Worm (Caenorhabditis elegans): ENCODE measurements around the gene seld-1.

DNA sequence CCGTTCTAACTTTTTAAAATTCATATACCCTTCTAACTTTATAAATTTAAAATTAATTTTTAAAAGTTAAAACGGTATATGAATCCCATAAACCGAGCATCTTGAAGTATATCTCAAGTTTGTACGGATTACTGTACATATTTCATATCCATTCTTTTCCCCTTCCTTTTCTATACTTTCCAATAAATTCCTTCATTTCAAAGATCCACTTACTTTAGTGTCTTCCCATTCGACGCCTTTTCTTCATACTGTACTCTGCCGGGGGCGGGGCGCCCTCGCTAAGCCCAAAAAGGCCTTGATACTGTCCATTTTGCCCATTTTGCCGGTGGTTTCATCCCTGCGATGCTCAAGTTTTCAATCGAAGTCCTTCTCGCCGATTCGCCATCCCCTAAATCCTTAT lies 39.4 kb upstream of the seld-1 start, which contains the start of gene fezf-1:
- TF ChIP-seq tra-4 (tag; optimal IDR thresholded peaks at IDR 0.05) (no peak), F13C5.2 (tag; optimal IDR thresholded peaks at IDR 0.05) (no peak), ama-1 (optimal IDR thresholded peaks at IDR 0.05) (no peak)
